Worm (Caenorhabditis elegans) whole organism, mixed stage, embryonic: ENCODE measurements around the gene D2023.4.

Experiments used
- bed-3 ChIP-seq: fragments of 200-800 bp; sonication (Bioruptor generic); optimal IDR thresholded peaks from 3 replicates; lab custom pipeline; 2018; ENCODE audit warnings: mild to moderate bottlenecking, missing genetic modification characterization, moderate library complexity, missing compliant biosample characterization
- ceh-43 ChIP-seq: fragments of 200-800 bp; sonication (Bioruptor generic); optimal IDR thresholded peaks from 2 replicates; lab custom pipeline; 2018; ENCODE audit warnings: mild to moderate bottlenecking, missing genetic modification characterization, moderate library complexity, missing compliant biosample characterization
- elt-1 ChIP-seq: sonication (generic microtip); optimal IDR thresholded peaks from 2 replicates; lab custom pipeline; 2017; ENCODE audit warnings: missing genetic modification characterization, mild to moderate bottlenecking, missing compliant biosample characterization, antibody characterized with exemption, moderate library complexity, borderline replicate concordance; ENCODE audit not compliant: insufficient read depth
- elt-3 ChIP-seq: fragments of 150-350 bp; optimal IDR thresholded peaks from 2 replicates; lab custom pipeline; 2014; ENCODE audit warnings: missing biosample characterization, missing genetic modification characterization
- lsy-2 ChIP-seq: fragments of 150-350 bp; optimal IDR thresholded peaks from 2 replicates; lab custom pipeline; 2014; ENCODE audit warnings: missing biosample characterization, missing genetic modification characterization
- mep-1 ChIP-seq: fragments of 150-350 bp; optimal IDR thresholded peaks from 2 replicates; lab custom pipeline; 2017; ENCODE audit warnings: missing biosample characterization, missing genetic modification reagents, missing genetic modification characterization, inconsistent platforms
- nhr-237 ChIP-seq: fragments of 150-350 bp; optimal IDR thresholded peaks from 2 replicates; lab custom pipeline; 2014; ENCODE audit warnings: missing biosample characterization, missing genetic modification characterization
- nhr-76 ChIP-seq: sonication (generic microtip); optimal IDR thresholded peaks from 2 replicates; lab custom pipeline; 2017; ENCODE audit warnings: missing biosample characterization, missing genetic modification characterization
- pha-4 ChIP-seq: fragments of 150-350 bp; optimal IDR thresholded peaks from 2 replicates; lab custom pipeline; 2018; ENCODE audit warnings: missing biosample characterization, missing genetic modification reagents, missing genetic modification characterization
- snpc-4 ChIP-seq: fragments of 150-350 bp; optimal IDR thresholded peaks from 2 replicates; lab custom pipeline; 2014; ENCODE audit warnings: missing biosample characterization, missing genetic modification characterization
- unc-39 ChIP-seq: fragments of 150-350 bp; optimal IDR thresholded peaks from 2 replicates; lab custom pipeline; 2014; ENCODE audit warnings: missing biosample characterization, missing genetic modification characterization
- unc-62 ChIP-seq: fragments of 150-350 bp; optimal IDR thresholded peaks from 2 replicates; lab custom pipeline; 2014; ENCODE audit warnings: missing biosample characterization, missing genetic modification reagents, missing genetic modification characterization

DNA sequence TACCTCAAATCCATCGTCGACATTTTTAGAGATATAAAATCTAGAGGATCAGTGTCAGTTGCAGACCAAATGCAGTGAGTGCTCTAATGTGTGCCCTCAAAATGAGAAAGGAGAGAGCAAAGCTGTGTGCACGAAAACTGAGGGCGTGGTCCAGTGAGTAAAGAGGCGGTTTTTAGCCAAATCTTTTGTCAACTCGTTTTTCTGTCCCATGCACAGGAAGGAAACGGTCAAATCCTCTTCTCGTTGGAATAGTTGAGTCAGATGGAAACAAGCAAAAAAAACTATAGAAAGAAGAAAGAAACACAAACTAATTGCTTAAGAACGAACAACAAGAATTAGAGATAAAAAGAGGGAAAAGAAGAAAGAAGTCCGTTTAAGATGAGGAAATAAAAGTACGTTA is 13.6 kb downstream of the D2023.4 start, which contains the start of gene D2023.3:
- TF ChIP-seq unc-39 (tag; lab: Kevin White, UChicago), result no peak
- no peak for TF ChIP-seq pha-4 (tag; lab: Kevin White, UChicago)
- TF ChIP-seq elt-3 (tag; lab: Kevin White, UChicago), result no peak
- no peak for TF ChIP-seq snpc-4 (tag; lab: Kevin White, UChicago)
- TF ChIP-seq unc-62 (GFP tag; lab: Kevin White, UChicago), result no peak
- no peak for TF ChIP-seq nhr-76 (tag; lab: Kevin White, UChicago)
- TF ChIP-seq nhr-237 (tag; lab: Kevin White, UChicago), result no peak
- TF ChIP-seq mep-1 (tag; lab: Kevin White, UChicago), result no peak
- TF ChIP-seq bed-3 (GFP tag; lab: Kevin White, UChicago), result no peak
- TF ChIP-seq elt-1 (tag; lab: Kevin White, UChicago), result no peak
- no peak for TF ChIP-seq lsy-2
- TF ChIP-seq ceh-43 (GFP tag; lab: Kevin White, UChicago), result no peak
